Worm (Caenorhabditis elegans): Measurements from ENCODE around the gene F18A1.7.

Gene F18A1.7

DNA sequence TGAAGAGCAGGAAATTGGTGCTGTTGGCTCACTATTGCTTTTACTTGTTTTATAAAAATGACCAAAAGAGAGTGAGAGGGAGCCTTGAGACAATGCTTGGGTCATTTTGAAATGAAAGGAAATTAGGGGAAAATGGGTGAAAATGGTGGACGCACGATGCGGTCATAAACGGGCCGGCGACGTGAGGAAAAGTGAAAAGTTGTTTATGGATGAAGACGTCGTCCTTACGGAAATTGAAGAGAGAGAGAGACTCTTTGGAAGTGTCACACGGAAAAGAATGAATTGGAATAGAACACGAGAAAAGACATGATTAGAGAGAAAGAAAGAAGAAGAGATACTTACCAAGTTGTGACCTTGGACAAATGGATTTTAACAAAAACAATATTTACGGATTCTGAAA, 42.0 kb downstream of the F18A1.7 start:
- peak in 1 of 2 experiments; percentile 4 for TF ChIP-seq lin-35 (GFP tag; optimal IDR thresholded peaks at IDR 0.05)
- peak; percentile 100 for TF ChIP-seq blmp-1 (tag; optimal IDR thresholded peaks at IDR 0.05)
- peak; percentile 38 for TF ChIP-seq snu-23 (GFP tag; optimal IDR thresholded peaks at IDR 0.05)
- peak; percentile 52 for TF ChIP-seq mep-1 (tag; optimal IDR thresholded peaks at IDR 0.05)
- TF ChIP-seq tbx-2 (tag; optimal IDR thresholded peaks at IDR 0.05), result no peak
- TF ChIP-seq nhr-90 (tag; optimal IDR thresholded peaks at IDR 0.05; ENCODE audit: poor library complexity), result no peak
- peak in 1 of 6 experiments; percentile 20 for TF ChIP-seq elt-3 (tag; optimal IDR thresholded peaks at IDR 0.05)
- TF ChIP-seq lsy-2 (tag; optimal IDR thresholded peaks at IDR 0.05), result peak in 1 of 2 experiments; percentile 31
- no peak for TF ChIP-seq efl-1 (optimal IDR thresholded peaks at IDR 0.05)
- peak in 1 of 2 experiments; percentile 71 for TF ChIP-seq efl-1 (GFP tag; optimal IDR thresholded peaks at IDR 0.05 in 1 of 2)
- no peak for TF ChIP-seq rnt-1 (tag; optimal IDR thresholded peaks at IDR 0.05)
- peak; percentile 37 for TF ChIP-seq nhr-71 (tag; optimal IDR thresholded peaks at IDR 0.05)
- TF ChIP-seq lin-14 (GFP tag; optimal IDR thresholded peaks at IDR 0.05), result peak; percentile 75
- TF ChIP-seq unc-86 (tag; optimal IDR thresholded peaks at IDR 0.05), result no peak
- TF ChIP-seq vab-15 (tag; optimal IDR thresholded peaks at IDR 0.05), result peak; percentile 37
- TF ChIP-seq nhr-85 (tag), result peak; percentile 48

- TF ChIP-seq nhr-90 (tag; optimal IDR thresholded peaks at IDR 0.05; ENCODE audit: poor library complexity) (no peak), F16B12.6 (tag; optimal IDR thresholded peaks at IDR 0.05) (no peak), isw-1 (GFP tag; IDR thresholded peaks at IDR 0.05) (no peak), mdl-1 (tag; optimal IDR thresholded peaks at IDR 0.05) (no peak), swsn-7 (tag; optimal IDR thresholded peaks at IDR 0.05) (no peak), nhr-76 (tag; optimal IDR thresholded peaks at IDR 0.05) (no peak), ceh-88 (GFP tag; IDR thresholded peaks at IDR 0.05) (no peak), zag-1 (tag; optimal IDR thresholded peaks at IDR 0.05) (no peak), ces-1 (GFP tag; optimal IDR thresholded peaks at IDR 0.05) (no peak), fkh-4 (tag; optimal IDR thresholded peaks at IDR 0.05; ENCODE audit: borderline replicate concordance) (no peak), xbp-1 (tag; optimal IDR thresholded peaks at IDR 0.05) (no peak), egl-13 (tag; optimal IDR thresholded peaks at IDR 0.05) (no peak), lin-13 (GFP tag; optimal IDR thresholded peaks at IDR 0.05) (no peak), ceh-8 (GFP tag; optimal IDR thresholded peaks at IDR 0.05) (no peak), zip-4 (GFP tag; optimal IDR thresholded peaks at IDR 0.05) (no peak), hlh-17 (GFP tag; optimal IDR thresholded peaks at IDR 0.05; ENCODE audit: borderline replicate concordance) (no peak), grh-1 (GFP tag; IDR thresholded peaks at IDR 0.05) (no peak), lsy-2 (tag; optimal IDR thresholded peaks at IDR 0.05) (no peak), ets-5 (GFP tag; IDR thresholded peaks at IDR 0.05) (no peak)
These were observed 43.1 kb downstream of the F18A1.7 start, which contains the start of gene R07G3.8 for ce11 chrII:7620413-7620812. Gene R07G3.8 (minus strand): TSS chrII:7620513.

DNA sequence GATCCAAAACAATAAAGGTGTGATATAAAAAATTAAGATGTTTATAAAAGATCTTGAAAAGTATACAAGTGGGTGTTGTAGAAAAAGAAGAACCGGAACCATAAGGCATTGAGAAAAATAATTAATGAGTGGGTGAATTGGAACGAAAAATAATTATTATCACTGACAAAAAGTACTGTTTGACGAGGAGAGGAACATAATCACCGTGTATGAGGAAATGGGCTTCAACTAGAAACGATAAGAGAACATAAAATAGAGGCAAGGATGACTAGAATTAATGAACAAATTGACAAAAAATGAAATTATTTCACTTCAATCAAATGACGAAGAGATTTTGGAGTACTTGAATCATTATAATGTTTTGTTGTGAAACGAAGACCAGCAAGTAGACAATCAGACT, 45.3 kb downstream of the F18A1.7 start:
- no peak for TF ChIP-seq nhr-77 (tag; optimal IDR thresholded peaks at IDR 0.05)
- TF ChIP-seq lin-14 (GFP tag; optimal IDR thresholded peaks at IDR 0.05), result no peak
- no peak for TF ChIP-seq efl-1 (optimal IDR thresholded peaks at IDR 0.05)
- peak in 1 of 2 experiments; percentile 63 for TF ChIP-seq efl-1 (GFP tag; optimal IDR thresholded peaks at IDR 0.05 in 1 of 2)
- no peak for TF ChIP-seq xbp-1 (tag; optimal IDR thresholded peaks at IDR 0.05)
- no peak for TF ChIP-seq alr-1 (tag; optimal IDR thresholded peaks at IDR 0.05; ENCODE audit: borderline replicate concordance)
- TF ChIP-seq sox-4 (tag; optimal IDR thresholded peaks at IDR 0.05), result no peak
- no peak for TF ChIP-seq efl-3 (GFP tag; optimal IDR thresholded peaks at IDR 0.05)
- no peak for TF ChIP-seq nhr-90 (tag; optimal IDR thresholded peaks at IDR 0.05; ENCODE audit: poor library complexity)
- TF ChIP-seq sup-37 (GFP tag; optimal IDR thresholded peaks at IDR 0.05), result no peak
- TF ChIP-seq nhr-71 (tag; optimal IDR thresholded peaks at IDR 0.05), result no peak
- no peak for TF ChIP-seq snu-23 (GFP tag; optimal IDR thresholded peaks at IDR 0.05)
- TF ChIP-seq ceh-8 (GFP tag; optimal IDR thresholded peaks at IDR 0.05), result no peak
- no peak for TF ChIP-seq ceh-90 (tag; optimal IDR thresholded peaks at IDR 0.05)
- peak; percentile 6 for TF ChIP-seq mep-1 (tag; optimal IDR thresholded peaks at IDR 0.05)
- TF ChIP-seq blmp-1 (tag; optimal IDR thresholded peaks at IDR 0.05), result no peak
- no peak for TF ChIP-seq dsc-1 (tag; optimal IDR thresholded peaks at IDR 0.05)

All from whole organism, L1 larva.